Fruit fly (Drosophila melanogaster) whole organism, embryonic: ENCODE data around the gene CG43731.

Source experiments
- Ada2b ChIP-seq: fragments of 200-800 bp; sonication (Bioruptor generic); IDR thresholded peaks from 2 replicates; pipeline ENCODE4 v1.3.6; 2022; ENCODE audit warnings: missing biosample characterization, missing genetic modification characterization
- Asciz ChIP-seq: fragments of 200-800 bp; sonication (Bioruptor generic); optimal IDR thresholded peaks from 2 replicates; lab custom pipeline; 2017; ENCODE audit warnings: missing biosample characterization, mild to moderate bottlenecking, missing genetic modification characterization, missing genetic modification reagents
- CG1024 ChIP-seq: fragments of 200-800 bp; sonication (Bioruptor generic); IDR thresholded peaks from 2 replicates; pipeline ENCODE4 v1.3.6; 2022; ENCODE audit warnings: missing biosample characterization, missing genetic modification characterization
- CG10267 ChIP-seq: fragments of 200-800 bp; sonication (Bioruptor generic); optimal IDR thresholded peaks from 2 replicates; lab custom pipeline; 2018; ENCODE audit warnings: missing biosample characterization, mild to moderate bottlenecking, missing genetic modification characterization, moderate library complexity
- CG10979 ChIP-seq: fragments of 200-800 bp; sonication (Bioruptor generic); optimal IDR thresholded peaks from 2 replicates; lab custom pipeline; 2018; ENCODE audit warnings: missing biosample characterization, mild to moderate bottlenecking, missing genetic modification characterization, moderate library complexity
- CG11696 ChIP-seq: fragments of 200-800 bp; sonication (Bioruptor generic); IDR thresholded peaks from 2 replicates; pipeline ENCODE4 v1.3.6; 2022; ENCODE audit warnings: missing biosample characterization, missing genetic modification characterization
- CG13424 ChIP-seq: fragments of 200-800 bp; sonication (Bioruptor generic); optimal IDR thresholded peaks from 2 replicates; lab custom pipeline; 2019; ENCODE audit warnings: missing biosample characterization, mild to moderate bottlenecking, missing genetic modification characterization, moderate library complexity
- CG13624 ChIP-seq: fragments of 200-800 bp; sonication (Bioruptor generic); optimal IDR thresholded peaks from 2 replicates; lab custom pipeline; 2016; ENCODE audit warnings: missing biosample characterization, missing genetic modification characterization
- CG13894 ChIP-seq: fragments of 200-800 bp; sonication (Bioruptor generic); optimal IDR thresholded peaks from 3 replicates; lab custom pipeline; 2018; ENCODE audit warnings: missing biosample characterization, mild to moderate bottlenecking, missing genetic modification characterization, moderate library complexity
- CG16863 ChIP-seq: fragments of 200-800 bp; sonication (Bioruptor generic); optimal IDR thresholded peaks from 3 replicates; lab custom pipeline; 2016; ENCODE audit warnings: missing biosample characterization, missing genetic modification characterization
- CG17612 ChIP-seq: fragments of 200-800 bp; sonication (Bioruptor generic); IDR thresholded peaks from 2 replicates; pipeline ENCODE4 v1.3.6; 2022; ENCODE audit warnings: missing biosample characterization, missing genetic modification characterization
- CG2875 ChIP-seq: fragments of 200-800 bp; sonication (Bioruptor generic); optimal IDR thresholded peaks from 2 replicates; lab custom pipeline; 2017; ENCODE audit warnings: missing biosample characterization, mild to moderate bottlenecking, missing genetic modification characterization, missing genetic modification reagents
- CG33213 ChIP-seq: fragments of 200-800 bp; sonication (Bioruptor generic); optimal IDR thresholded peaks from 3 replicates; lab custom pipeline; 2016; ENCODE audit warnings: missing biosample characterization, missing genetic modification characterization
- CG3407 ChIP-seq: fragments of 200-800 bp; sonication (Bioruptor generic); optimal IDR thresholded peaks from 2 replicates; lab custom pipeline; 2018; ENCODE audit warnings: missing biosample characterization, mild to moderate bottlenecking, missing genetic modification characterization
- CG34224 ChIP-seq: fragments of 200-800 bp; sonication (Bioruptor generic); IDR thresholded peaks from 3 replicates; pipeline ENCODE4 v1.3.6; 2022; ENCODE audit warnings: missing biosample characterization, missing genetic modification characterization; ENCODE audit not compliant: partially characterized antibody
- CG42726 ChIP-seq: fragments of 200-800 bp; sonication (Bioruptor generic); IDR thresholded peaks from 2 replicates; pipeline ENCODE4 v1.3.6; 2022; ENCODE audit warnings: missing biosample characterization, missing genetic modification characterization; ENCODE audit not compliant: partially characterized antibody
- CG6254 ChIP-seq: fragments of 200-800 bp; sonication (Bioruptor generic); optimal IDR thresholded peaks from 3 replicates; lab custom pipeline; 2017; ENCODE audit warnings: mild to moderate bottlenecking, missing biosample characterization, missing genetic modification reagents, missing genetic modification characterization
- CG8765 ChIP-seq: fragments of 200-800 bp; sonication (Bioruptor generic); IDR thresholded peaks from 2 replicates; pipeline ENCODE4 v1.3.6; 2022; ENCODE audit warnings: missing biosample characterization, missing genetic modification characterization
- CG9932 ChIP-seq: fragments of 200-800 bp; sonication (Bioruptor generic); IDR thresholded peaks from 2 replicates; pipeline ENCODE4 v1.3.6; 2022; ENCODE audit warnings: missing biosample characterization, missing genetic modification characterization
- CHES-1-like ChIP-seq: fragments of 200-800 bp; sonication (Bioruptor generic); optimal IDR thresholded peaks from 2 replicates; lab custom pipeline; 2016; ENCODE audit warnings: missing biosample characterization, missing genetic modification characterization
- Dip3 ChIP-seq: fragments of 200-800 bp; sonication (Bioruptor generic); optimal IDR thresholded peaks from 3 replicates; lab custom pipeline; 2016; ENCODE audit warnings: missing biosample characterization, missing genetic modification characterization
- Dll ChIP-seq: fragments of 200-800 bp; sonication (Bioruptor generic); IDR thresholded peaks from 4 replicates; pipeline ENCODE4 v1.3.6; 2022; ENCODE audit warnings: missing biosample characterization, missing genetic modification characterization; ENCODE audit not compliant: partially characterized antibody
- ERR ChIP-seq: fragments of 200-800 bp; sonication (Bioruptor generic); optimal IDR thresholded peaks from 2 replicates; lab custom pipeline; 2016; ENCODE audit warnings: missing biosample characterization, missing genetic modification characterization
- Gug ChIP-seq: fragments of 200-800 bp; sonication (Bioruptor generic); IDR thresholded peaks from 4 replicates; pipeline ENCODE4 v1.3.6; 2022; ENCODE audit warnings: missing biosample characterization, missing genetic modification characterization
- MESR4 ChIP-seq: fragments of 200-800 bp; sonication (Bioruptor generic); optimal IDR thresholded peaks from 2 replicates; lab custom pipeline; 2018; ENCODE audit warnings: missing biosample characterization, mild to moderate bottlenecking, missing genetic modification characterization, moderate library complexity
- NfI ChIP-seq: fragments of 200-800 bp; sonication (Bioruptor generic); optimal IDR thresholded peaks from 3 replicates; lab custom pipeline; 2018; ENCODE audit warnings: missing biosample characterization, mild to moderate bottlenecking, missing genetic modification characterization, moderate library complexity
- Ssrp ChIP-seq: fragments of 200-800 bp; sonication (Bioruptor generic); optimal IDR thresholded peaks from 2 replicates; lab custom pipeline; 2018; ENCODE audit warnings: missing biosample characterization, mild to moderate bottlenecking, missing genetic modification characterization, moderate library complexity
- aop ChIP-seq: fragments of 200-800 bp; sonication (Bioruptor generic); IDR thresholded peaks from 2 replicates; pipeline ENCODE4 v1.3.6; 2022; ENCODE audit warnings: missing biosample characterization, missing genetic modification characterization
- ase ChIP-seq: fragments of 200-800 bp; sonication (Bioruptor generic); IDR thresholded peaks from 3 replicates; pipeline ENCODE4 v1.3.6; 2022; ENCODE audit warnings: missing biosample characterization, missing genetic modification characterization
- ash1 ChIP-seq: fragments of 200-800 bp; sonication (Bioruptor generic); optimal IDR thresholded peaks from 2 replicates; lab custom pipeline; 2018; ENCODE audit warnings: missing biosample characterization, mild to moderate bottlenecking, missing genetic modification characterization
- bowl ChIP-seq: fragments of 200-800 bp; sonication (Bioruptor generic); IDR thresholded peaks from 2 replicates; pipeline ENCODE4 v1.3.6; 2022; ENCODE audit warnings: missing biosample characterization, missing genetic modification characterization
- cas ChIP-seq: fragments of 200-800 bp; sonication (Bioruptor generic); IDR thresholded peaks from 2 replicates; pipeline ENCODE4 v1.3.6; 2022; ENCODE audit warnings: missing biosample characterization, missing genetic modification characterization
- danr ChIP-seq: fragments of 200-800 bp; sonication (Bioruptor generic); IDR thresholded peaks from 2 replicates; pipeline ENCODE4 v1.3.6; 2022; ENCODE audit warnings: missing biosample characterization, missing genetic modification characterization
- dimm ChIP-seq: fragments of 200-800 bp; sonication (Bioruptor generic); IDR thresholded peaks from 2 replicates; pipeline ENCODE4 v1.3.6; 2022; ENCODE audit warnings: missing biosample characterization, missing genetic modification characterization
- dm ChIP-seq: fragments of 200-800 bp; sonication (Bioruptor generic); optimal IDR thresholded peaks from 3 replicates; lab custom pipeline; 2016; ENCODE audit warnings: missing biosample characterization, missing genetic modification characterization
- dpn ChIP-seq, 2 experiments: fragments of 200-800 bp; sonication (Bioruptor generic); optimal IDR thresholded peaks; 3 replicates each; lab custom pipeline; 2016; ENCODE audit warnings: missing biosample characterization in 2 of 2, missing genetic modification characterization in 2 of 2
- fu2 ChIP-seq: fragments of 200-800 bp; sonication (Bioruptor generic); optimal IDR thresholded peaks from 2 replicates; lab custom pipeline; 2016; ENCODE audit warnings: missing biosample characterization, missing genetic modification characterization
- gsb ChIP-seq: fragments of 200-800 bp; sonication (Bioruptor generic); IDR thresholded peaks from 2 replicates; pipeline ENCODE4 v1.3.6; 2022; ENCODE audit warnings: missing biosample characterization, missing genetic modification characterization
- gt ChIP-seq: fragments of 200-800 bp; sonication (Bioruptor generic); IDR thresholded peaks from 2 replicates; pipeline ENCODE4 v1.3.6; 2022; ENCODE audit warnings: missing biosample characterization, missing genetic modification characterization
- ham ChIP-seq: fragments of 200-800 bp; sonication (Bioruptor generic); IDR thresholded peaks from 2 replicates; pipeline ENCODE4 v1.3.6; 2022; ENCODE audit warnings: missing biosample characterization, missing genetic modification characterization
- jing ChIP-seq: fragments of 200-800 bp; sonication (Bioruptor generic); optimal IDR thresholded peaks from 2 replicates; lab custom pipeline; 2018; ENCODE audit warnings: missing biosample characterization, mild to moderate bottlenecking, missing genetic modification characterization
- kah ChIP-seq: fragments of 200-800 bp; sonication (Bioruptor generic); optimal IDR thresholded peaks from 2 replicates; lab custom pipeline; 2018; ENCODE audit warnings: missing biosample characterization, mild to moderate bottlenecking, missing genetic modification characterization
- oc ChIP-seq: fragments of 200-800 bp; sonication (Bioruptor generic); optimal IDR thresholded peaks from 2 replicates; lab custom pipeline; 2018; ENCODE audit warnings: missing biosample characterization, mild to moderate bottlenecking, missing genetic modification characterization, moderate library complexity
- pita ChIP-seq: fragments of 200-800 bp; sonication (Bioruptor generic); optimal IDR thresholded peaks from 2 replicates; lab custom pipeline; 2017; ENCODE audit warnings: missing biosample characterization, mild to moderate bottlenecking, missing genetic modification characterization
- pum ChIP-seq: fragments of 200-800 bp; sonication (Bioruptor generic); optimal IDR thresholded peaks from 2 replicates; lab custom pipeline; 2016; ENCODE audit warnings: missing biosample characterization, missing genetic modification characterization
- ranshi ChIP-seq: fragments of 200-800 bp; sonication (Bioruptor generic); IDR thresholded peaks from 2 replicates; pipeline ENCODE4 v1.3.6; 2022; ENCODE audit warnings: missing biosample characterization, missing genetic modification characterization
- ttk ChIP-seq: fragments of 200-800 bp; sonication (Bioruptor generic); IDR thresholded peaks from 2 replicates; pipeline ENCODE4 v2.1.2; 2022; ENCODE audit warnings: missing biosample characterization, missing genetic modification characterization
- tx ChIP-seq: fragments of 200-800 bp; sonication (Bioruptor generic); optimal IDR thresholded peaks from 2 replicates; lab custom pipeline; 2016; ENCODE audit warnings: missing biosample characterization, missing genetic modification characterization
- zen ChIP-seq: fragments of 200-800 bp; sonication (Bioruptor generic); optimal IDR thresholded peaks from 3 replicates; lab custom pipeline; 2018; ENCODE audit warnings: missing biosample characterization, mild to moderate bottlenecking, missing genetic modification characterization, moderate library complexity

The CG43731 gene

DNA sequence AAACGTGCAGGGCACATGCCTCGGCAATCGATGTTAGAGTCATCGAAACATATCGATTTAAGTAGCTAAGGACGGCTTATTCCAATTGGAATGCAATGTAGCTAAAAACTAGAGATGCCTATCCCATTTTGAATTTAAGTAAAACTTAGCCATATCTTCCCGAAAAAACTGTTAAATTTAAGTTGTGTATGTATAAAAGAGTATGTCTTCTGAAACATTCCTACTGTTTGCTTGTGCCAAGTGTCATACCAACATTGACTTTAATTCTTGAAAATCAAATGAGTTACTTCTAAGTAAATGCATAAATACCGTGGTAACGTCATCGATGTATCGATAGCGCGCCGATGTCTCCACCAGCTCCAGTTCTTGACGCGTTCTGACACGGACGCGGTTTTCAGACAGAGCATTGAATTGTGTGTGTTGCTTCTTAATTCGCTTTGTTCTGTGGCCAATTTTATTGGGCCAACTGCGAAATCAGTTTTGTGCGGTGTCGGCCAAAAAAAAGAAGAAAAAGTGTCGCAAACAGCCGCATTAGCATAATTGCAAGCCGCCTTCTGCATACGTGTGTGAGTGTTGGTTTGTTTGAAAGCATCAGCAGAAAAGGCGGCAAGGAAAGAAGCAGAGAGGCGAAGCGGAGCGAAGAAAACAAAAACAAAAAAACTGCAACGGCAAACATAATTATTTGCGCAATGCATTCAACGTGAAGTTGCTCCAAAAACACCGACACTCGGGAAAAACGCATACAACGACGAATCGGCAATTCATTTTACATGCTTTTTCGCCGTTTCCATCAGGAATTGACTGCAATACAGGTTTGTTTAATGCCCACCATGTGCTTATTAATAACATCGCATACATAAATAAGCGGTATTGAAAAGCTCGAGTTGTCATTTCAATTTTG is 31.9 kb downstream of the CG43731 start, which contains the start of gene brat (continued):
- TF ChIP-seq pita (GFP tag; lab: Kevin White, UChicago) (no peak), CG3407 (GFP tag; lab: Kevin White, UChicago) (no peak), CG13624 (GFP tag; lab: Kevin White, UChicago) (peak; percentile 47), gt (GFP tag; lab: Robert Waterston, UW) (no peak), kah (GFP tag; lab: Kevin White, UChicago) (no peak), tx (peak; percentile 45), ase (GFP tag; lab: Robert Waterston, UW) (no peak), CG17612 (GFP tag; lab: Robert Waterston, UW) (no peak), CG34224 (GFP tag; lab: Robert Waterston, UW) (peak; percentile 91), CG11696 (GFP tag; lab: Robert Waterston, UW) (no peak), oc (tag; lab: Kevin White, UChicago) (peak; percentile 17), CG16863 (peak; percentile 78), gsb (GFP tag; lab: Robert Waterston, UW) (no peak), CG10979 (tag; lab: Kevin White, UChicago) (peak; percentile 20), CG9932 (peak; percentile 77), ham (GFP tag; lab: Robert Waterston, UW) (no peak), MESR4 (GFP tag; lab: Kevin White, UChicago) (no peak), cas (GFP tag; lab: Robert Waterston, UW) (no peak), Ada2b (GFP tag; lab: Robert Waterston, UW) (peak; percentile 24; the same call in 1 of the 2 replicates), dpn (GFP tag; optimal IDR thresholded peaks at IDR 0.05; lab: Kevin White, UChicago) (peak; percentile 35 to 74), ttk (GFP tag; lab: Robert Waterston, UW) (no peak), dimm (GFP tag; lab: Robert Waterston, UW) (no peak), CG6254 (GFP tag; lab: Kevin White, UChicago) (no peak), dm (GFP tag; lab: Kevin White, UChicago) (peak; percentile 94), Dll (GFP tag; lab: Robert Waterston, UW) (peak; percentile 96), CG42726 (GFP tag; lab: Robert Waterston, UW) (0 out of 2 replicates have a peak, but pooled peaks have one; percentile 53), Ssrp (tag; lab: Kevin White, UChicago) (peak; percentile 52), ash1 (GFP tag; lab: Kevin White, UChicago) (no peak), Asciz (no peak), bowl (GFP tag; lab: Robert Waterston, UW) (no peak), CG1024 (no peak), ERR (GFP tag; lab: Kevin White, UChicago) (peak; percentile 26), CG33213 (GFP tag; lab: Kevin White, UChicago) (peak; percentile 47), Gug (GFP tag; lab: Robert Waterston, UW) (peak; percentile 21; the same call in 1 of the 4 replicates), CG2875 (GFP tag; lab: Kevin White, UChicago) (no peak), jing (GFP tag; lab: Kevin White, UChicago) (no peak), danr (no peak), zen (tag; lab: Kevin White, UChicago) (peak; percentile 11), CG8765 (GFP tag; lab: Robert Waterston, UW) (no peak), CG13424 (peak; percentile 64), fu2 (GFP tag; lab: Kevin White, UChicago) (peak; percentile 44), Dip3 (GFP tag; lab: Kevin White, UChicago) (peak; percentile 64), pum (GFP tag; lab: Kevin White, UChicago) (peak; percentile 40), CHES-1-like (peak; percentile 86), aop (GFP tag; lab: Robert Waterston, UW) (no peak), ranshi (no peak), CG13894 (peak; percentile 31), NfI (GFP tag; lab: Kevin White, UChicago) (peak; percentile 56), CG10267 (tag; lab: Kevin White, UChicago) (peak; percentile 77)
